Fruit fly (Drosophila melanogaster): ENCODE data around the gene hid.

The hid gene

dm6 chr3L:18203949-18204348, 18.5 kb upstream of the hid start (continued):
- no peak for TF ChIP-seq p53 (GFP tag; optimal IDR thresholded peaks at IDR 0.05)
- no peak for TF ChIP-seq zen2 (GFP tag; IDR thresholded peaks at IDR 0.05; ENCODE audit: partially characterized antibody)
- no peak for TF ChIP-seq danr (GFP tag; IDR thresholded peaks at IDR 0.05)
- peak; percentile 80 for TF ChIP-seq CG10267 (tag; optimal IDR thresholded peaks at IDR 0.05)
- TF ChIP-seq Poxn (GFP tag; IDR thresholded peaks at IDR 0.05): no peak
- peak; percentile 24 for TF ChIP-seq cg (GFP tag; optimal IDR thresholded peaks at IDR 0.05)
- TF ChIP-seq CG30020 (tag; optimal IDR thresholded peaks at IDR 0.05): peak; percentile 30
- TF ChIP-seq tll (GFP tag; optimal IDR thresholded peaks at IDR 0.05): no peak
- TF ChIP-seq maf-S (GFP tag; optimal IDR thresholded peaks at IDR 0.05): no peak
- no peak for TF ChIP-seq chif (GFP tag; optimal IDR thresholded peaks at IDR 0.05)
- no peak for TF ChIP-seq CG7786 (GFP tag; optimal IDR thresholded peaks at IDR 0.05)
- TF ChIP-seq CG13624 (GFP tag; optimal IDR thresholded peaks at IDR 0.05): no peak
- TF ChIP-seq CoRest (tag; optimal IDR thresholded peaks at IDR 0.05): peak; percentile 70
- no peak; the same call in 1 of the 2 replicates for TF ChIP-seq chm (GFP tag; IDR thresholded peaks at IDR 0.05)
- peak; percentile 27 for TF ChIP-seq run (tag; optimal IDR thresholded peaks at IDR 0.05)
- TF ChIP-seq CG1603 (tag; optimal IDR thresholded peaks at IDR 0.05): no peak
- no peak for TF ChIP-seq CG2129 (GFP tag; IDR thresholded peaks at IDR 0.05; ENCODE audit: partially characterized antibody)
- TF ChIP-seq CG7357 (GFP tag; IDR thresholded peaks at IDR 0.05): no peak
- TF ChIP-seq Spps (tag; optimal IDR thresholded peaks at IDR 0.05): peak; percentile 81
- no peak for TF ChIP-seq slbo (GFP tag; IDR thresholded peaks at IDR 0.05)
- TF ChIP-seq shn (GFP tag; optimal IDR thresholded peaks at IDR 0.05): no peak
- TF ChIP-seq Ravus (GFP tag; IDR thresholded peaks at IDR 0.05): no peak
- peak; percentile 74 for TF ChIP-seq CG2678 (tag; optimal IDR thresholded peaks at IDR 0.05)
- TF ChIP-seq CG10431 (GFP tag; optimal IDR thresholded peaks at IDR 0.05): peak; percentile 11
- TF ChIP-seq B-H1 (GFP tag; IDR thresholded peaks at IDR 0.05): 0 out of 3 replicates have a peak, but pooled peaks have one; percentile 26
- TF ChIP-seq BEAF-32 (GFP tag; optimal IDR thresholded peaks at IDR 0.05): no peak
- TF ChIP-seq CG11696 (GFP tag; IDR thresholded peaks at IDR 0.05): no peak
- no peak for TF ChIP-seq Doc3 (GFP tag; IDR thresholded peaks at IDR 0.05; ENCODE audit: partially characterized antibody)
- no peak for TF ChIP-seq CG34376 (GFP tag; optimal IDR thresholded peaks at IDR 0.05)
- no peak for TF ChIP-seq nerfin-2 (GFP tag; IDR thresholded peaks at IDR 0.05; ENCODE audit: partially characterized antibody)
- TF ChIP-seq CG3407 (GFP tag; optimal IDR thresholded peaks at IDR 0.05): peak; percentile 49
- peak; percentile 25; the same call in 1 of the 2 replicates for TF ChIP-seq CG10366 (GFP tag; IDR thresholded peaks at IDR 0.05)
- no peak for TF ChIP-seq Mrtf (GFP tag; IDR thresholded peaks at IDR 0.05)
- no peak for TF ChIP-seq chn (GFP tag; optimal IDR thresholded peaks at IDR 0.05)
- TF ChIP-seq CG30431 (GFP tag; optimal IDR thresholded peaks at IDR 0.05): no peak
- peak; percentile 63 for TF ChIP-seq CG4424 (GFP tag; optimal IDR thresholded peaks at IDR 0.05)
- TF ChIP-seq Lpt (GFP tag; optimal IDR thresholded peaks at IDR 0.05): no peak
- no peak for TF ChIP-seq CG12104 (GFP tag; optimal IDR thresholded peaks at IDR 0.05)
- no peak for TF ChIP-seq CG12769 (tag; optimal IDR thresholded peaks at IDR 0.05)
- TF ChIP-seq Abd-B (GFP tag; optimal IDR thresholded peaks at IDR 0.05): peak; percentile 45
- no peak; the same call in 1 of the 2 replicates for TF ChIP-seq lmd (GFP tag; IDR thresholded peaks at IDR 0.05)
- no peak for TF ChIP-seq Hand (GFP tag; optimal IDR thresholded peaks at IDR 0.05)
- TF ChIP-seq fd3F (GFP tag; optimal IDR thresholded peaks at IDR 0.05): no peak
- TF ChIP-seq Fer1 (GFP tag; optimal IDR thresholded peaks at IDR 0.05): no peak
- TF ChIP-seq CG9437 (GFP tag; optimal IDR thresholded peaks at IDR 0.05): peak; percentile 14
- no peak for TF ChIP-seq CG6175 (GFP tag; IDR thresholded peaks at IDR 0.05)
- TF ChIP-seq Ets97D (GFP tag; optimal IDR thresholded peaks at IDR 0.05): no peak
- no peak for TF ChIP-seq CG31388 (GFP tag; optimal IDR thresholded peaks at IDR 0.05)
- no peak for TF ChIP-seq sna (GFP tag; IDR thresholded peaks at IDR 0.05; ENCODE audit: partially characterized antibody)
- peak; percentile 81 for TF ChIP-seq CG31441 (GFP tag; IDR thresholded peaks at IDR 0.05)
- no peak for TF ChIP-seq mirr (GFP tag; optimal IDR thresholded peaks at IDR 0.05)

Measured in whole organism, embryonic.